Worm (Caenorhabditis elegans): Measurements from ENCODE around the gene C37C3.1.

The C37C3.1 gene

DNA sequence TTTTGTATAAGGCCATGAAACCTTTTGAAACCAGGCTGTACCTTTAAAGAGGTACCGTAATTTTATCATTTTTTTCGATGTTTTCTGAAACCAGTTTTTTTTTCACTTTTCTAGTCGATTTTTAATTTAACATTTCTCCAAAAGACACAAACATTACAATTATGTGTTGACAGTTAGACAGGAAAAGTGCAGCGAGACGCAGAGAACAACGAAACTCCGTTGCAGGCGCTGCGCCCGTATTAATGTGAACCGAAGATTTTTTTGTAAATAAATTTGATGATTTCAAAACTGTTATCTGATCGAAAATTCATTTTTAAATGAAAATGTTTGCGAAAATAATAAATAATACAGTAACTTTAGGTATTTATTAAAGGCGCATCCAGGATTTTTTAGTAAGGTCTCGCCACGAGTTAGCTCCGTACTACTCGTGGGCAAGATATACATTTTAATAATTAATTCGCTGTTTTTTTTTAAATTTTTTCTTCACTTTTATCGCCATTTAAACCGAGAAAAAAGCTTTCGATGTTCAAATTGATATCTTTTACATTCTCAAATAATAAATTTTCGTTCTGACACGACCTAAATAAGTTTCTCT is 19.2 kb downstream of the C37C3.1 start, which contains the start of gene F40A3.3:
F40A3.3 (plus strand) TSS at position 564 of the 595 bp plus-strand sequence.
- no peak for TF ChIP-seq fkh-10 (GFP tag; optimal IDR thresholded peaks at IDR 0.05)
- no peak for TF ChIP-seq ceh-30 (tag; optimal IDR thresholded peaks at IDR 0.05)
- TF ChIP-seq mec-3 (tag; optimal IDR thresholded peaks at IDR 0.05; ENCODE audit: borderline replicate concordance), result no peak

DNA sequence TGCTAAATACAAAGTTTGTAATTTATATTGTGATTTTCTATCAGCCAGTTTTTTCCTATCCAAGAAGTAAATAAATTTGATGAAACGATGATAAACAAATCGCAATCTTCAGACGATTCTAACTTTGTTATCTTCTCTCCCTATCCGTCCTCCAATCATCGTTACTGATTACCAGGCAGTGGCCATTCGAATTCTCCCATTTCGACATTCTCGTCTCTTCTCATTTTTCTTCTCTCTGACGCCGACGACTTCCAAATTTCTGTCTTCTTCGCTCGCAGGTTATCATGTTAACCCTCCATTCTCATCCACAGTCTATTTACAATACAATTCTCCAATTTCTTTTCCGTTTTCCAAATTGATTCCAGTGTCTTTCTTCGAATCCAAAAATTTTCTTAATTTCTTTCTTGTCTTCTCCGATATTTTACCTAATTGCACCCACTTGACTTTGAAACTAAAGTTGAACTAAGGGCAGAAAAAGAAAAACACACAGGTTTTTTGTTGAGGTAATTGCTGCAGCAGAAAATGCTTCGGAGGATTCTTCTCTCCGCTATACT is 20.7 kb downstream of the C37C3.1 start, which contains the start of gene F40A3.2:
F40A3.2 (plus strand) TSS at position 504 of the 554 bp plus-strand sequence.
- no peak for TF ChIP-seq ref-2 (tag; optimal IDR thresholded peaks at IDR 0.05)
- TF ChIP-seq hlh-8 (tag; optimal IDR thresholded peaks at IDR 0.05), result no peak
- no peak for TF ChIP-seq pat-9 (tag; optimal IDR thresholded peaks at IDR 0.05)

DNA sequence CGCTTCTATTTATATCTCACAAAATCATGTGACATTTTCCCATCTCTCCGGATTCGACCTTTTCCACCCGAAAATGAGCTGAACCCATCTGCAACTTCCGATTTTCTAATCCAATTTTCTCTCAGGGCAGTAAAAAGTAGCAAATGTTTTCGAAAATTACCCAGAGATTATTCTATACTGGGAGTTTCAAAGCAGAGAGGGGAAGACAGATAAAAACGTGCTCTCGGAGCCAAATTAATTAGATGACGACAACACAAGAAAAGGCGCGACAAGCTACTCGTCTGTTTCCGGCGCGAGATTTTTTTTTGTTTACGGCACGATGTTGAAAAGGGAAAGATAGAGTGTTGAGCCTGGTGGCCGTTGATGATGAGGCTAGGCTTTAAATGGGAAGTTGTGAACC is 26.7 kb downstream of the C37C3.1 start:
- no peak for TF ChIP-seq odd-2 (tag; optimal IDR thresholded peaks at IDR 0.05)
- no peak for TF ChIP-seq unc-42 (tag; optimal IDR thresholded peaks at IDR 0.05)
- no peak for TF ChIP-seq lin-11 (tag; optimal IDR thresholded peaks at IDR 0.05)
- TF ChIP-seq madf-2 (tag; optimal IDR thresholded peaks at IDR 0.05), result no peak
- no peak for TF ChIP-seq mec-3 (tag; optimal IDR thresholded peaks at IDR 0.05; ENCODE audit: borderline replicate concordance)

DNA sequence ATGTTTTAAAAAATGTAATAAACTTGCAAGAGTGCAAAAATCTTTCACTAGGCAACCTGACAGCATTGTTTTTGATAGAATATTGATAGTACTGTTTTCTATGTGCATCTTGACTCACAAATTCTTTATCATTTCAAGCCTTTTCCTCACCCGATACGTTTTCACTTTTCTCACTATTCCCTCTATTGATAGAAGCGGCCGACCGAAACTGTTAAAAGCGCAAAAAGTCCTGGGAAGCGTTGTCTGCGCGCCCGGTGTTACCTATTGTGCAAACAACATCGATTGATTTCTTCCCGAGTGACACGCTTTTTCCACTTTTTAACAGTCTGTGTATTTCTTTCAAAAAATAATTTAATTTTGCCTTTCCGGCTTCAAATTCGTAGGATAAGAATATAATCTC is 30.3 kb downstream of the C37C3.1 start:
- TF ChIP-seq rnt-1 (tag; optimal IDR thresholded peaks at IDR 0.05) (no peak), madf-2 (tag; optimal IDR thresholded peaks at IDR 0.05) (no peak)

DNA sequence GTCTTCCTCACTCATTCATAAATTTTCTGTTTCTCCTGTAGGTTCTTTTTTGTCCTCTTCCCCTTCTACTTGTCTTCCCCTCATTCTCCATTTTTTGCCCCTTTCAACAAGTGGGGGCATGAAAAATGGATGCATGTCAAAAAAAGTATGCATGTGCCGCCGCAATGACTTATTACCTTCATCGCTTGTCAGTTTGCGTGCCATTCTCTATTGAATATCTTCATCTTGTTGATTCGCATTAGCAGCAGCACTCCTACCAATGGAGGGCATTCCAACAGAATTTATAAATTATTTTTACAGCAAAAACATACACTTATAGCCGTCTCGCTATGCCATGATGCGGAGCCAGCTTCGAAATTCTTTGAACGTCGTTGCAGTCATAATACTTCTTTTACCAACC is 33.5 kb downstream of the C37C3.1 start, which contains the start of gene F40A3.1:
F40A3.1 (plus strand) TSS at position 301 of the 400 bp plus-strand sequence.
- no peak for TF ChIP-seq C38D4.7 (GFP tag; optimal IDR thresholded peaks at IDR 0.05)
- TF ChIP-seq ceh-34 (tag; optimal IDR thresholded peaks at IDR 0.05), result no peak
- TF ChIP-seq tbx-2 (tag; optimal IDR thresholded peaks at IDR 0.05), result no peak
- no peak for TF ChIP-seq pqm-1 (tag; optimal IDR thresholded peaks at IDR 0.05)
- TF ChIP-seq che-1 (tag; optimal IDR thresholded peaks at IDR 0.05), result no peak
- TF ChIP-seq dve-1 (tag; optimal IDR thresholded peaks at IDR 0.05), result no peak
- TF ChIP-seq sdc-2 (tag; optimal IDR thresholded peaks at IDR 0.05), result no peak
- TF ChIP-seq C08G9.2 (tag; optimal IDR thresholded peaks at IDR 0.05), result no peak
- TF ChIP-seq ceh-14 (tag; optimal IDR thresholded peaks at IDR 0.05), result no peak
- no peak for TF ChIP-seq tbx-7 (tag; optimal IDR thresholded peaks at IDR 0.05)

DNA sequence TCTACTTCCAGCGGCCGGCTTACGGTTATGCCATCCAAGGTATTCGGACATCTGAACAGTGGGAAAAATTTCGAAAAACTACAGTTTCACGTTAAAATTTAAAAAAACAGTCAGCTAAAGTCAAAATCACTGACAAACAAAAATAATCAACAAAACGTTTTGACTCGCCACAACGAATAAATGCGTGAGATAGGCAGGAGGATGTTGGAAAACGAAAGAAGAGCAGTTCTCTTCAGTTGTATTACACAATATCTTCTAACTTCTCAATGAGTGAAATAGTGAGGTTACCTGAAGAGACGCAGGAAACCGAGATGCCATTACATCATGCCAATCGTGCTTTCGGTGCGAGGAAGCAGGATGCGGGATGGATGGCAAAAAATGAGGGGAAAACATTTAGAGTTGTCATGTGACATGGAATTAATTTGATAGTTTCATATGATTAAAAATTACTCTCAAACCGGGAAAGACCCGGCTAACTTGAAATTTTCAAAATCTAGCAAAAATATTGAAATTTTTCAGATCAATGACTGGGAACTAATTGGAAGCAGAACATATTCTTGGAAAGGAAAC is 36.1 kb downstream of the C37C3.1 start, which contains the start of gene F40A3.6:
F40A3.6 (minus strand) TSS at position 51 of the 570 bp plus-strand sequence.
- no peak for TF ChIP-seq ceh-14 (tag; optimal IDR thresholded peaks at IDR 0.05)
- TF ChIP-seq pax-1 (tag; optimal IDR thresholded peaks at IDR 0.05), result no peak
- TF ChIP-seq ama-1 (optimal IDR thresholded peaks at IDR 0.05), result no peak

DNA sequence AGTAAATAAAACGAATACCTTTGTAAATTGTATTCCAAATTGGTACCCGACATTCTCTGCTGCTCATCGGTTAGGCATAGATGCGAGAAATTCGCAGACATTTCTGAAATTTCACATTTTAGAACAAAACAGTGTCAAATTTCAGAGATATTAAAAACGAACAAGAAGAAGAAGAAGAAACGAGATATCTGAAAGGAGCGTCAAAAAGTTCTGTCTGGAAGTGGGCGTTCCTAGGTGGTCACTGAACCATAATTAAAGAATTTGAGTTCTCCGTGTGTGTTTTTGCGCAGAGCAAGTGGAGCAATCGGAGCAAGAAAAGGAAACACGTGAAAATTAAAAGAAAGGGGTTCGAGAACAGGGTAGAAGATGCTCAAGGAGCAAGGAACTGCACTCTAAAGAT is 42.0 kb downstream of the C37C3.1 start, which contains the start of gene F40A3.7:
F40A3.7 (minus strand) TSS at position 101 of the 400 bp plus-strand sequence.
- no peak for TF ChIP-seq ttx-3 (tag; optimal IDR thresholded peaks at IDR 0.05)
- TF ChIP-seq tbx-2 (tag; optimal IDR thresholded peaks at IDR 0.05), result no peak
- TF ChIP-seq ceh-14 (tag; optimal IDR thresholded peaks at IDR 0.05), result no peak
- no peak for TF ChIP-seq ceh-30 (tag; optimal IDR thresholded peaks at IDR 0.05)

DNA sequence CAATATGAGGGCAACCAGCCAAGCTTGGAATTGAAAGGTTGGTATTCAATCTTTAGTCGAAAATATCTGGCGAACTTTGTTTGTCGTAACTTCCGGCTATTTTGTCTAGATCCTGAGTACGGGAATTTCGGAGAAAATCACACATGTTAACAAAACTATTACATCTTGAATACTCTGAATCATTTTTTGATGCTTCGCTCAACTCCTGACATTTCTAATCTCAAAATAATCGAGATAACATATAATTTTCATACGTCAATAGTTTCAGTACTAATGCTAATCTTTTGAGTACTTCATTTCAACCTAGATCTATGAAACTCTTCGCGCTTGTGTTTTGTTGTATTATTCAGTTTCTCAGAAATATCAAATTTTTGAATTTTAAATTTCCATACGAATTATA is 43.5 kb downstream of the C37C3.1 start:
- TF ChIP-seq che-1 (tag; optimal IDR thresholded peaks at IDR 0.05) (no peak), ztf-16 (tag; optimal IDR thresholded peaks at IDR 0.05) (no peak), sdc-2 (tag; optimal IDR thresholded peaks at IDR 0.05) (no peak), ceh-48 (tag; optimal IDR thresholded peaks at IDR 0.05) (no peak), odd-2 (tag; optimal IDR thresholded peaks at IDR 0.05) (no peak), pha-2 (tag; optimal IDR thresholded peaks at IDR 0.05) (no peak), ceh-22 (tag; optimal IDR thresholded peaks at IDR 0.05) (no peak), nfya-1 (tag; optimal IDR thresholded peaks at IDR 0.05) (no peak), ceh-18 (tag; optimal IDR thresholded peaks at IDR 0.05) (no peak), ceh-19 (GFP tag; optimal IDR thresholded peaks at IDR 0.05) (no peak), pax-1 (tag; optimal IDR thresholded peaks at IDR 0.05) (no peak), lin-11 (tag; optimal IDR thresholded peaks at IDR 0.05) (no peak), dve-1 (tag; optimal IDR thresholded peaks at IDR 0.05) (no peak), madf-2 (tag; optimal IDR thresholded peaks at IDR 0.05) (no peak), ets-4 (tag; optimal IDR thresholded peaks at IDR 0.05) (no peak), ceh-30 (tag; optimal IDR thresholded peaks at IDR 0.05) (no peak), elt-2 (tag; optimal IDR thresholded peaks at IDR 0.05) (no peak), fkh-6 (tag; optimal IDR thresholded peaks at IDR 0.05) (no peak)

All from whole organism, late embryonic.